Worm (Caenorhabditis elegans): ENCODE data around the gene Y39C12A.9.

DNA sequence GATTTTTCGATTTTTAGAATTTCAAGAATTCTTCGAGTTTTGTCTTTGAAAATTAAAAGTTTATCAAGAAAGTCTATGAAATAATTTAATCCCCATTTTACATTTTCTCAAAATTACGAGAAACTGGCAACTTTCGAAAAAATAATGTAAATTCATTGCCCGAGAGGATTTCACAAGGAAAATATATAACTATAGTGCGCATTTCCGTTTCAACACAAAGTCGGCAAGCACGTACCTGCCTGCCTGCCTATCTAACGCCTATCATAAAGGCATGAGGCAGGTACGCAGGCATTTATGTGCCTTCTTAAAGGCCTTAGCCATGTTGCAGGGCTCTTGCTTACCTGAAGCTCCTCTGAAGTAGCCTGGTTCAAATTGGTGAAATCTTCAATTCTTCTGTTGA is 46.2 kb downstream of the Y39C12A.9 start:
- TF ChIP-seq klf-2 (GFP tag; conservative IDR thresholded peaks at IDR 0.05) (no peak), tab-1 (GFP tag; IDR thresholded peaks at IDR 0.05) (no peak), ref-1 (GFP tag; conservative IDR thresholded peaks at IDR 0.05) (no peak), ztf-23 (GFP tag; IDR thresholded peaks at IDR 0.05) (no peak), ztf-29 (GFP tag; IDR thresholded peaks at IDR 0.05) (no peak), flt-1 (GFP tag; IDR thresholded peaks at IDR 0.05) (no peak), cog-1 (tag; optimal IDR thresholded peaks at IDR 0.05) (no peak), med-1 (GFP tag; optimal IDR thresholded peaks at IDR 0.05; ENCODE audit: insufficient read depth) (no peak), T22C8.4 (GFP tag; IDR thresholded peaks at IDR 0.05) (no peak)
